Fruit fly (Drosophila melanogaster) S2 (cell line): ENCODE data around the gene Pph13.

Experiments used
- CG8478 ChIP-seq: fragments of >200 bp; optimal IDR thresholded peaks from 2 replicates; lab custom pipeline; 2018
- CTCF ChIP-seq, 2 experiments: fragments of >200 bp; optimal IDR thresholded peaks; 2 replicates each; lab custom pipeline; 2018

The Pph13 gene

dm6 chr2L:563769-564550 is 13.3 kb upstream of the Pph13 start, which contains the start of the genes uncNacbeta and CG2794:
TSS of gene uncNacbeta (minus strand) at chr2L:563819.
TSS of gene CG2794 (plus strand) at chr2L:564163.
- TF ChIP-seq CTCF (optimal IDR thresholded peaks at IDR 0.05; lab: Kevin White, UChicago) (peak in 1 of 2 experiments; percentile 46), CG8478 (no peak)

DNA sequence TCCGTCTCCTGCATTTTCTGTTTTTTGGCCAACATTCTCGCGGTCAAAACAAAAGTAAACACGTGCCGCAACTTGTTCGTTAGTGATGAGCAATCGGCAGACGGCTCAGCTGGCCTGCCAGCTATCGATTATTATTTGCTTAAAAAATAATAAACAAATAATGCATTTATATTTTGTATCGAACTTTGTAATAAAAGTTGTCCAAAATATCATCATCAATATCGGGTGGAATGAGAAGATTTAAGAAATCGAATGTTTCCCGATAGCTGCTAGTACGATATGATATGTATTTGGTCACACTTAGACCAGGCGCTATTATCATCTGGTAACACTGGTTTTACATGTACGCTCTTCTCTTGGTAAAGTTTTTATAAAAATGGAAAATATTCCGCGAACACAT is 9.3 kb upstream of the Pph13 start, which contains the start of the genes Nle and Sf3b1:
Nle (minus strand) TSS at position 92 of the 400 bp plus-strand sequence.
Sf3b1 (plus strand) TSS at position 311 of the 400 bp plus-strand sequence.
- TF ChIP-seq CTCF (optimal IDR thresholded peaks at IDR 0.05; lab: Kevin White, UChicago) (peak in 1 of 2 experiments; percentile 4), CG8478 (no peak)

dm6 chr2L:574226-574625 is 3.1 kb upstream of the Pph13 start, which contains the start of the genes Ipk2 and cold:
TSS of gene Ipk2 (minus strand) at chr2L:574264.
TSS of gene cold (plus strand) at chr2L:574291.
- TF ChIP-seq CG8478, result no peak
- peak in 1 of 2 experiments; percentile 32 for TF ChIP-seq CTCF (optimal IDR thresholded peaks at IDR 0.05; lab: Kevin White, UChicago)

DNA sequence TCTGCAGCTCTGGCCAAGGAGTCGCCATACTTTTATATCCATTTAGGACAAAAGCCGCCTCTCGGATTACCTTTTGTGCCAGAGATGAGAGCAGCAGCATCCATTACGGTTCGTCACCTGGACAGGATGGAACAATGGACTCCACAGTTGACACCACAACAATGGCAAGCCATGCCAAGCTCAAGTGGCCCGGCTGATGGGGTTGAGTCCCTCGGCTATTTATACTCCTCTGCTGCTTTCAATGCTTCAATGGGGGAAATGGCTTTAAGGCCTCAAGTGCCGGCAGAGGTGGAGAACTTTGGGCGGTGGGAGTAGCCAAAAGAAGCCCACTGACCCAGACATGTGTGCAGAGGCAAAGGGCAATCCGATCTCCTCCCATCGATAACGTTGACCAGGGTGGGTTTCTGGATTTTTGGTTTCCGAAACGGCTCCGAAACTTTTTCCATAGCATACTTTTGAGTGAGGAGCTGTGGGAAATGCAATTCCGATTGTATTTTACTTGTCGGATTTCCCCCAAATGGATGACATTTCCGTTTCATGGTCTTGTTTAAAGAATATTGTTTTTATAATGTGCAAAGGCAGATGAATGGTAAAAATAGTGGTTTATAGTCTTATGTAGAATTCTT is 614 bp upstream of the Pph13 start, which contains the start of gene Ptth:
Ptth (minus strand) TSS at position 338 of the 626 bp plus-strand sequence.
- no peak for TF ChIP-seq CG8478
- peak; percentile 47 to 59 for TF ChIP-seq CTCF (optimal IDR thresholded peaks at IDR 0.05; lab: Kevin White, UChicago)

- TF ChIP-seq CTCF (optimal IDR thresholded peaks at IDR 0.05; lab: Kevin White, UChicago), result no peak
- TF ChIP-seq CG8478, result no peak
Observed at dm6 chr2L:585268-585667, 8.0 kb downstream of the Pph13 start.

dm6 chr2L:591511-591910 is 14.2 kb downstream of the Pph13 start:
- TF ChIP-seq CTCF (optimal IDR thresholded peaks at IDR 0.05; lab: Kevin White, UChicago) (no peak), CG8478 (no peak)

DNA sequence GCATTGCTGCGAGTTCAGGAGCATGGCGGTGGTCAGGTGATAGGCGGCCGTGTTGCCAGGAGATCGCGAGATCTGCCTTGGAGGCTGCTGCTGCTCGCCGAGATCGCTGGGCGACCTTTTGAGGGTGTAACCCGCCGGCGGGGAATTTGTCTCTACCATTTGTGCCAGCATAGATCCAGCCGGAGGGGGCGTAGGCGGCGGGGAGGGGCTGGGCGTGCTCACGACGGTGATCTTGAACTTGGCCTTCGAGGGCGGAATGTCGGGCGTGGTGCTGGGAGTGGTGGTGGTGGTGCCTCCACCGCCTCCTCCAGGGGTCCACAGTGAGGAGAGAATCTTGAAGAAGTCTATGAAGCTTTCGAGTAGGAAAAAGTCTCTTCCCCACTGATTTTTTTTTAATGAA is 16.8 kb downstream of the Pph13 start:
- TF ChIP-seq CG8478, result no peak
- TF ChIP-seq CTCF (optimal IDR thresholded peaks at IDR 0.05; lab: Kevin White, UChicago), result no peak

DNA sequence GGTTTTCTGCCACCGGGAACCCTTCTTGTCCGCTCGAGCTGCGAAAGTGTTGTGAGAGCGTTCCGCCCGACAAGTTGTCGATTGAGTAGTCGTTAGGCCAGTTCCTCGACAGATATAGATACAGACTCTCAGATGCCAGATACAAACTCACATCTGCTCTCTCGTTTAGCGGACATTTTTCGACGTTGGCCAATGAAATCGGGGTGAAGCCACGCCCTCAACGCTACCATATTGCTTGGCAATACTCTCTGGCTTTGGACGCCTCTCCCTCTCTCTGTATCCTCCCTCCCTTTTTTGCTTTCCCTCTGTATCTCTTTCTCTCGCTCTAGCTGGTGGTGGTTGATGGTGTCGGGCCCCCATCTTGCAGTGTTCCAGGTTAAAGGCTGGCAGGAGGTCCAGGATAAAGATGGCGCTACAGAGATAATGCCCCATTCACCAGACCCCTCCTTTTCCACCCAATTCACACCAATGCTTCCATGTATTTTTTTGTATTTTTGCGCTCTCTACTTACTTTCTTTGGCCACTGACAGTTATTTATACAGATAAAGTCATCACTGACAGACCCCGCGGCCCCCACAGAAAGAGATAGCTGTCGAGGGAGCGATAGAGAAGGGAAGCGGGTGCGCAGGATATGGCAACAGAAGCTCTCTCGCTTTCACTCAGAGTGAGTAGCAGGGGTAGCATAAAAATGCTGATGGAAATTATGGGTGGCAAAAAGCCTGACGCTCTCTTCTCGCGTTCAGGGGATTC is 17.5 kb downstream of the Pph13 start, which contains the start of gene Gsc:
Gsc (minus strand) TSS at position 51 of the 750 bp plus-strand sequence.
- no peak for TF ChIP-seq CG8478

DNA sequence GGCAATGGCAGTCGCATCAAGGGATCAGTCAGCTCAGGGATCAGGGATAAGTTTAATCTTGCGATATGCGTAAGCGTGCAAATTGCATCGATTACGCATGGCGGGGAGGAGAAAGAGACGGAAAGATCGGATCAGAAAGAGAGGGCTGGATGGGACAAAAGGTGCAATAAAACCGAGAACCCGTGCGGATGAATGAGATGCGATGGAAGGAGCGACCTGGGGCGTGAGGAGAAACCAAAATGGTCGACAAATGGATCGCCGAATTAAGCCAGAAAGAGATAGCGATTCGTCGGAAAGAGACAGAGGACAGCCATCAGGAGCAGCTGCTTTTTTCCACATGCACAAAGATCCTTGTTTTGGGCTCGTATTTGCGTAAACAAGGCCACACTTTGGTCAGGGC is 20.5 kb downstream of the Pph13 start:
- TF ChIP-seq CTCF (optimal IDR thresholded peaks at IDR 0.05; lab: Kevin White, UChicago), result no peak
- no peak for TF ChIP-seq CG8478

dm6 chr2L:601848-602247 is 24.6 kb downstream of the Pph13 start:
- TF ChIP-seq CTCF (optimal IDR thresholded peaks at IDR 0.05; lab: Kevin White, UChicago) (peak in 1 of 2 experiments; percentile 20), CG8478 (no peak)

dm6 chr2L:602439-602879 is 25.2 kb downstream of the Pph13 start, which contains the start of gene CG13689:
TSS of gene CG13689 (plus strand) at chr2L:602813.
- peak; percentile 76 to 95 for TF ChIP-seq CTCF (optimal IDR thresholded peaks at IDR 0.05; lab: Kevin White, UChicago)
- no peak for TF ChIP-seq CG8478

dm6 chr2L:604060-604459 is 26.8 kb downstream of the Pph13 start:
- no peak for TF ChIP-seq CTCF (optimal IDR thresholded peaks at IDR 0.05; lab: Kevin White, UChicago)

dm6 chr2L:606165-606564 is 28.9 kb downstream of the Pph13 start:
- TF ChIP-seq CTCF (optimal IDR thresholded peaks at IDR 0.05; lab: Kevin White, UChicago), result no peak
- TF ChIP-seq CG8478, result no peak

- TF ChIP-seq CG8478 (no peak), CTCF (optimal IDR thresholded peaks at IDR 0.05; lab: Kevin White, UChicago) (no peak)
Observed at dm6 chr2L:606952-607351, 29.7 kb downstream of the Pph13 start.

DNA sequence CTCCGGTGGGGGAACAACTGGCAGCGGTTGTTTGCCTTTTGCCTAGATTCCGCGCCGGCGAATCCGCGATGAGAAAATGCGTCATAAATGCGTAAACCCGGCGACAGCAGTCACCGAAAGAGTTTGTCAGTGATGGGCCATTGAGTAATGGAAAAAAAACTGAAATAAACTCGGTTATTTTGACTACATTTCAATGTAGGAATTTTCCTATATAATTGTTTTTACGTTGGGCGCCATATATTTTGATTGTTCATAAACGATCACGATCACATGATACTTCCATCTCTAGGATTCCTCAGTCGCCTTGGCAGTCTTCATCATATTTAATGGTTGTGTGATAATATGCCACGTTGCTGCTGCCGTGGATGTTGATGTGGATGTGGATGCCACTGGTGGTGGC is 30.9 kb downstream of the Pph13 start:
- TF ChIP-seq CG8478, result no peak
- TF ChIP-seq CTCF (optimal IDR thresholded peaks at IDR 0.05; lab: Kevin White, UChicago), result no peak
